Fruit fly (Drosophila melanogaster) whole organism, prepupa: ENCODE measurements around the gene CG9992.
A peak's percentile ranks its signal among the peaks of the same experiment; 100 is the strongest.

Experiments used
- Blimp-1 ChIP-seq: fragments of 200-800 bp; sonication (Bioruptor generic); optimal IDR thresholded peaks from 3 replicates; lab custom pipeline; 2017; ENCODE audit warnings: missing biosample characterization, missing genetic modification characterization, mild to moderate bottlenecking, moderate library complexity, missing genetic modification reagents
- CG10631 ChIP-seq: fragments of 200-800 bp; sonication (Bioruptor generic); optimal IDR thresholded peaks from 2 replicates; lab custom pipeline; 2016; ENCODE audit warnings: missing biosample characterization, missing genetic modification characterization
- CG10669 ChIP-seq: fragments of 200-800 bp; sonication (Bioruptor generic); optimal IDR thresholded peaks from 3 replicates; lab custom pipeline; 2018; ENCODE audit warnings: missing biosample characterization, mild to moderate bottlenecking, missing genetic modification characterization, moderate library complexity
- CG11762 ChIP-seq: fragments of 200-800 bp; sonication (Bioruptor generic); optimal IDR thresholded peaks from 3 replicates; lab custom pipeline; 2016; ENCODE audit warnings: missing biosample characterization, missing genetic modification characterization; ENCODE audit not compliant: insufficient read depth
- CG15336 ChIP-seq: fragments of 200-800 bp; sonication (Bioruptor generic); IDR thresholded peaks from 2 replicates; pipeline ENCODE4 v1.3.6; 2022; ENCODE audit warnings: missing biosample characterization, missing genetic modification characterization
- CG1621 ChIP-seq: fragments of 200-800 bp; sonication (Bioruptor generic); optimal IDR thresholded peaks from 3 replicates; lab custom pipeline; 2018; ENCODE audit warnings: missing biosample characterization, mild to moderate bottlenecking, missing genetic modification characterization
- CG3032 ChIP-seq: fragments of 200-800 bp; optimal IDR thresholded peaks from 2 replicates; lab custom pipeline; 2019; ENCODE audit warnings: missing biosample characterization, mild to moderate bottlenecking, missing genetic modification characterization, moderate library complexity
- CG31627 ChIP-seq: fragments of 200-800 bp; sonication (Bioruptor generic); optimal IDR thresholded peaks from 3 replicates; lab custom pipeline; 2016; ENCODE audit warnings: missing biosample characterization, missing genetic modification characterization
- CG34406 ChIP-seq: fragments of 200-800 bp; sonication (Bioruptor generic); optimal IDR thresholded peaks from 3 replicates; lab custom pipeline; 2016; ENCODE audit warnings: missing biosample characterization, missing genetic modification characterization
- CG3919 ChIP-seq: fragments of 200-800 bp; sonication (Bioruptor generic); optimal IDR thresholded peaks from 3 replicates; lab custom pipeline; 2016; ENCODE audit warnings: missing biosample characterization, missing genetic modification characterization
- CG4318 ChIP-seq: fragments of 200-800 bp; sonication (Bioruptor generic); optimal IDR thresholded peaks from 3 replicates; lab custom pipeline; 2017; ENCODE audit warnings: missing biosample characterization, mild to moderate bottlenecking, missing genetic modification characterization
- CG6276 ChIP-seq: fragments of 200-800 bp; sonication (Bioruptor generic); optimal IDR thresholded peaks from 2 replicates; lab custom pipeline; 2017; ENCODE audit warnings: missing biosample characterization, mild to moderate bottlenecking, missing genetic modification characterization
- CG6854 ChIP-seq: fragments of 200-800 bp; sonication (Bioruptor generic); optimal IDR thresholded peaks from 2 replicates; lab custom pipeline; 2017; ENCODE audit warnings: missing biosample characterization, mild to moderate bottlenecking, missing genetic modification characterization
- CG7368 ChIP-seq: fragments of 200-800 bp; sonication (Bioruptor generic); optimal IDR thresholded peaks from 3 replicates; lab custom pipeline; 2016; ENCODE audit warnings: missing biosample characterization, missing genetic modification characterization
- CG8319 ChIP-seq: fragments of 200-800 bp; sonication (Bioruptor generic); optimal IDR thresholded peaks from 3 replicates; lab custom pipeline; 2016; ENCODE audit warnings: missing biosample characterization, missing genetic modification characterization
- CG9139 ChIP-seq: fragments of 200-800 bp; sonication (Bioruptor generic); optimal IDR thresholded peaks from 3 replicates; lab custom pipeline; 2017; ENCODE audit warnings: missing biosample characterization, mild to moderate bottlenecking, missing genetic modification characterization
- Eip75B ChIP-seq: fragments of 200-800 bp; sonication (Bioruptor generic); optimal IDR thresholded peaks from 3 replicates; lab custom pipeline; 2016; ENCODE audit warnings: missing biosample characterization, missing genetic modification characterization
- Eip78C ChIP-seq: fragments of 200-800 bp; sonication (Bioruptor generic); peaks from one replicate; lab custom pipeline; 2016; ENCODE audit warnings: missing biosample characterization, missing genetic modification characterization
- Eip93F ChIP-seq: fragments of 200-800 bp; sonication (Bioruptor generic); optimal IDR thresholded peaks from 2 replicates; lab custom pipeline; 2016; ENCODE audit warnings: missing biosample characterization, mild to moderate bottlenecking, missing genetic modification characterization
- Hr4 ChIP-seq: fragments of 200-800 bp; sonication (Bioruptor generic); optimal IDR thresholded peaks from 3 replicates; lab custom pipeline; 2016; ENCODE audit warnings: missing biosample characterization, missing genetic modification characterization
- Lpt ChIP-seq: fragments of 200-800 bp; sonication (Bioruptor generic); optimal IDR thresholded peaks from 3 replicates; lab custom pipeline; 2016; ENCODE audit warnings: missing biosample characterization, missing genetic modification characterization
- Met ChIP-seq: fragments of 200-800 bp; sonication (Bioruptor generic); optimal IDR thresholded peaks from 3 replicates; lab custom pipeline; 2016; ENCODE audit warnings: missing biosample characterization, missing genetic modification characterization
- OdsH ChIP-seq: fragments of 200-800 bp; sonication (Bioruptor generic); optimal IDR thresholded peaks from 3 replicates; lab custom pipeline; 2016; ENCODE audit warnings: missing biosample characterization, missing genetic modification characterization
- Sox102F ChIP-seq: fragments of 200-800 bp; sonication (Bioruptor generic); optimal IDR thresholded peaks from 2 replicates; lab custom pipeline; 2016; ENCODE audit warnings: missing biosample characterization, mild to moderate bottlenecking, missing genetic modification characterization
- Sox14 ChIP-seq: fragments of 200-800 bp; sonication (Bioruptor generic); optimal IDR thresholded peaks from 3 replicates; lab custom pipeline; 2016; ENCODE audit warnings: missing biosample characterization, missing genetic modification characterization
- Sox15 ChIP-seq: fragments of 200-800 bp; sonication (Bioruptor generic); optimal IDR thresholded peaks from 3 replicates; lab custom pipeline; 2016; ENCODE audit warnings: missing biosample characterization, missing genetic modification characterization
- achi ChIP-seq: fragments of 200-800 bp; sonication (Bioruptor generic); optimal IDR thresholded peaks from 3 replicates; lab custom pipeline; 2016; ENCODE audit warnings: missing biosample characterization, missing genetic modification characterization
- acj6 ChIP-seq: fragments of 200-800 bp; sonication (Bioruptor generic); optimal IDR thresholded peaks from 3 replicates; lab custom pipeline; 2016; ENCODE audit warnings: missing biosample characterization, missing genetic modification characterization
- cyc ChIP-seq: fragments of 200-800 bp; sonication (Bioruptor generic); optimal IDR thresholded peaks from 3 replicates; lab custom pipeline; 2016; ENCODE audit warnings: missing biosample characterization, missing genetic modification characterization
- dsx ChIP-seq: fragments of 200-800 bp; optimal IDR thresholded peaks from 3 replicates; lab custom pipeline; 2019; ENCODE audit warnings: missing biosample characterization, mild to moderate bottlenecking, missing genetic modification characterization, moderate library complexity; ENCODE audit not compliant: poor library complexity, severe bottlenecking
- esn ChIP-seq: fragments of 200-800 bp; sonication (Bioruptor generic); optimal IDR thresholded peaks from 2 replicates; lab custom pipeline; 2016; ENCODE audit warnings: missing biosample characterization, mild to moderate bottlenecking, missing genetic modification characterization, moderate library complexity
- fd59A ChIP-seq: fragments of 200-800 bp; sonication (Bioruptor generic); optimal IDR thresholded peaks from 2 replicates; lab custom pipeline; 2017; ENCODE audit warnings: missing biosample characterization, mild to moderate bottlenecking, missing genetic modification characterization, missing genetic modification reagents
- fd85E ChIP-seq: fragments of 200-800 bp; sonication (Bioruptor generic); optimal IDR thresholded peaks from 3 replicates; lab custom pipeline; 2016; ENCODE audit warnings: missing biosample characterization, missing genetic modification characterization
- lz ChIP-seq: fragments of 200-800 bp; sonication (Bioruptor generic); optimal IDR thresholded peaks from 3 replicates; lab custom pipeline; 2016; ENCODE audit warnings: missing biosample characterization, missing genetic modification characterization
- pdm3 ChIP-seq: fragments of 200-800 bp; sonication (Bioruptor generic); optimal IDR thresholded peaks from 3 replicates; lab custom pipeline; 2016; ENCODE audit warnings: missing biosample characterization, missing genetic modification characterization
- spab ChIP-seq: fragments of 200-800 bp; sonication (Bioruptor generic); optimal IDR thresholded peaks from 2 replicates; lab custom pipeline; 2017; ENCODE audit warnings: missing biosample characterization, mild to moderate bottlenecking, missing genetic modification characterization, missing genetic modification reagents
- topi ChIP-seq: fragments of 200-800 bp; sonication (Bioruptor generic); optimal IDR thresholded peaks from 3 replicates; lab custom pipeline; 2016; ENCODE audit warnings: missing biosample characterization, missing genetic modification characterization
- vri ChIP-seq: fragments of 200-800 bp; sonication (Bioruptor generic); optimal IDR thresholded peaks from 3 replicates; lab custom pipeline; 2016; ENCODE audit warnings: missing biosample characterization, mild to moderate bottlenecking, missing genetic modification characterization

Gene CG9992

DNA sequence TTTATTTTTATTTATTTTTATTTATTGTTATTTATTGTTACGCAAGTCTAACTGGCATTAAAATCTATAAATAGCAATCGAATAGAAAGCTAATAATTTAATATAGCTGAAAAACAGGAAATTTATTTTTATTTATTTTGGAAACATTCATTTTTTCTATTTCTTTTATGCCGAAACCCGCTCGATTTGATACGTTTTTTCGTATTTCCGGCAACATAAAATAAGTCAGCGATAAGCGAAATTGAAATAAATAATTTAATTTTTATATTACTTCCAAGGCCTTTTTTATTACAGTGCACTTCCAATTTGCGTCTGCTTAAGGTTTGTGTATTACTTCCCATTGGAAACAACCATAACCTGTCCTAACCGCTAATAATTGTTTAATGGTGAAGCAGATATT is 12.8 kb downstream of the CG9992 start:
- TF ChIP-seq esn (GFP tag; lab: Kevin White, UChicago) = peak; percentile 29
- no peak for TF ChIP-seq Lpt (GFP tag; lab: Kevin White, UChicago)
- TF ChIP-seq Sox102F (GFP tag; lab: Kevin White, UChicago) = peak; percentile 54
- no peak for TF ChIP-seq CG11762
- peak; percentile 5 for TF ChIP-seq cyc (GFP tag; lab: Kevin White, UChicago)
- TF ChIP-seq Blimp-1 = no peak
- no peak for TF ChIP-seq CG7368
- no peak for TF ChIP-seq fd59A (GFP tag; lab: Kevin White, UChicago)
- no peak for TF ChIP-seq CG6854 (GFP tag; lab: Kevin White, UChicago)
- TF ChIP-seq CG15336 (GFP tag; lab: Robert Waterston, UW) = no peak
- TF ChIP-seq acj6 (GFP tag; lab: Kevin White, UChicago) = peak; percentile 39
- no peak for TF ChIP-seq Eip75B (GFP tag; lab: Kevin White, UChicago)
- TF ChIP-seq OdsH = no peak
- TF ChIP-seq CG4318 (GFP tag; lab: Kevin White, UChicago) = peak; percentile 34
- TF ChIP-seq CG34406 (GFP tag; lab: Kevin White, UChicago) = no peak
- TF ChIP-seq CG10631 (GFP tag; lab: Kevin White, UChicago) = peak; percentile 46
- peak; percentile 46 for TF ChIP-seq Hr4 (GFP tag; lab: Kevin White, UChicago)
- TF ChIP-seq Sox14 (GFP tag; lab: Kevin White, UChicago) = peak; percentile 23
- peak; percentile 27 for TF ChIP-seq CG3032
- TF ChIP-seq Eip78C (GFP tag; lab: Kevin White, UChicago) = peak; percentile 85
- TF ChIP-seq achi (GFP tag; lab: Kevin White, UChicago) = no peak
- TF ChIP-seq Sox15 = no peak
- TF ChIP-seq lz = peak; percentile 0
- no peak for TF ChIP-seq CG3919 (GFP tag; lab: Kevin White, UChicago)
- peak; percentile 51 for TF ChIP-seq Met (GFP tag; lab: Kevin White, UChicago)
- no peak for TF ChIP-seq CG10669 (GFP tag; lab: Kevin White, UChicago)
- TF ChIP-seq topi (GFP tag; lab: Kevin White, UChicago) = peak; percentile 53
- no peak for TF ChIP-seq fd85E
- no peak for TF ChIP-seq Eip93F (GFP tag; lab: Kevin White, UChicago)
- TF ChIP-seq pdm3 (GFP tag; lab: Kevin White, UChicago) = no peak
- no peak for TF ChIP-seq CG6276 (GFP tag; lab: Kevin White, UChicago)

DNA sequence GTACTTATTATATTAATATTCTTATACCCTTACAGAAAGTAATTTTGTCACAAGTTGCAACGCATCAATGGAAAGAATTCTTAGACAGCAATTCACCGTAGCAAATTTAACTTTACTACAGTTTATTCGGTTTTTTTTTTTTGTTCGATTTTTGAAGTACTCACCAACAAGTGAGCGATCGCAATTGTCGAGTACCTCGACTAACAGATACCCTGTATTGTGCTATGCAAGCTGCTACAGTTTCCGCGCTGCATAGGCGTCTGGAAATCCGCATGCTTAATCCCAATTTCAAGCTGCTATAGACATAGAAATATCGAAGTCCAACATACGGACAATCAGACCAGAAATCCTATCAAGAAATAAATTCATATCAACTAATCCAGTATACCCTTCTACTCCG is 16.1 kb downstream of the CG9992 start:
- TF ChIP-seq Sox15 (no peak), CG8319 (GFP tag; lab: Kevin White, UChicago) (no peak), CG31627 (GFP tag; lab: Kevin White, UChicago) (no peak), CG11762 (no peak), Sox102F (GFP tag; lab: Kevin White, UChicago) (no peak), CG9139 (no peak), CG10631 (GFP tag; lab: Kevin White, UChicago) (no peak), CG1621 (no peak)

DNA sequence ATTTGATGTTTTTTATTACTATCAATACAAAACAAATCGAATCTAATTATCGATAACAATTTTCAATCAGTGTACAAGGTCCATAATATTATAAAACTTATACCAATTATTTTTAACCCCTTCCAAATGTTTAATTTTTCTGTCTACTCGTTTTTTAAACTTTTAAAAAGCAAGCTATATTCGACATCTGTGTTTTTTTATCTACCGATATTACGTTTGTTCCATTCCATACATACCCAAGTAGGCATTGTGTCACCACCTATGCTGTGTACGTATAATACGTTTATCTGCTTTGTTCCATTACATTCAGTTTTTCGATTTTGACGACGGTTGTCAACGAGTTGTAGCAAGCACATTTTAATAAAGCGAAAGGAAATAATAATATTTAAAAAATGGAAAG is 23.4 kb downstream of the CG9992 start, which contains the start of gene nonA:
TSS of gene nonA (plus strand) at position 264 of the 400 bp plus-strand sequence.
- no peak for TF ChIP-seq spab (GFP tag; lab: Kevin White, UChicago)
- TF ChIP-seq CG4318 (GFP tag; lab: Kevin White, UChicago) = no peak
- peak; percentile 9 for TF ChIP-seq esn (GFP tag; lab: Kevin White, UChicago)
- TF ChIP-seq Met (GFP tag; lab: Kevin White, UChicago) = peak; percentile 2
- TF ChIP-seq Eip78C (GFP tag; lab: Kevin White, UChicago) = peak; percentile 27
- TF ChIP-seq CG3919 (GFP tag; lab: Kevin White, UChicago) = no peak
- TF ChIP-seq dsx (GFP tag; lab: Kevin White, UChicago) = no peak
- TF ChIP-seq vri (GFP tag; lab: Kevin White, UChicago) = peak; percentile 23
- TF ChIP-seq Sox14 (GFP tag; lab: Kevin White, UChicago) = peak; percentile 55
- TF ChIP-seq topi (GFP tag; lab: Kevin White, UChicago) = peak; percentile 12
- TF ChIP-seq, all 60 proteins: peak for 6
